Worm (Caenorhabditis elegans) whole organism, mixed stage, embryonic: ENCODE data around the gene F23A7.5.
"Not testable (repeated sequence)": the region's sequence is repeated elsewhere in the genome, so short reads cannot be mapped to it uniquely, and the experiment has no call there.

Experiments used
- M03D4.4 ChIP-seq: sonication (generic microtip); optimal IDR thresholded peaks from 2 replicates; lab custom pipeline; 2017; ENCODE audit warnings: mild to moderate bottlenecking, missing genetic modification characterization, missing compliant biosample characterization
- bed-3 ChIP-seq: fragments of 200-800 bp; sonication (Bioruptor generic); optimal IDR thresholded peaks from 3 replicates; lab custom pipeline; 2018; ENCODE audit warnings: mild to moderate bottlenecking, missing genetic modification characterization, moderate library complexity, missing compliant biosample characterization
- blmp-1 ChIP-seq: fragments of 150-350 bp; optimal IDR thresholded peaks from 2 replicates; lab custom pipeline; 2014; ENCODE audit warnings: missing biosample characterization, missing genetic modification characterization
- ceh-39 ChIP-seq: fragments of 150-350 bp; optimal IDR thresholded peaks from 2 replicates; lab custom pipeline; 2014; ENCODE audit warnings: missing biosample characterization, missing genetic modification characterization
- ceh-43 ChIP-seq: fragments of 200-800 bp; sonication (Bioruptor generic); optimal IDR thresholded peaks from 2 replicates; lab custom pipeline; 2018; ENCODE audit warnings: mild to moderate bottlenecking, missing genetic modification characterization, moderate library complexity, missing compliant biosample characterization
- ceh-83 ChIP-seq: fragments of 200-800 bp; sonication (Bioruptor generic); optimal IDR thresholded peaks from 2 replicates; lab custom pipeline; 2018; ENCODE audit warnings: mild to moderate bottlenecking, missing genetic modification characterization, missing compliant biosample characterization
- cnd-1 ChIP-seq: fragments of 200-800 bp; sonication (Bioruptor generic); optimal IDR thresholded peaks from 2 replicates; lab custom pipeline; 2018; ENCODE audit warnings: mild to moderate bottlenecking, missing genetic modification characterization, missing compliant biosample characterization
- drap-1 ChIP-seq: fragments of 200-800 bp; sonication (Bioruptor generic); optimal IDR thresholded peaks from 3 replicates; lab custom pipeline; 2018; ENCODE audit warnings: mild to moderate bottlenecking, missing genetic modification characterization, missing compliant biosample characterization
- elt-1 ChIP-seq: sonication (generic microtip); optimal IDR thresholded peaks from 2 replicates; lab custom pipeline; 2017; ENCODE audit warnings: missing genetic modification characterization, mild to moderate bottlenecking, missing compliant biosample characterization, antibody characterized with exemption, moderate library complexity, borderline replicate concordance; ENCODE audit not compliant: insufficient read depth
- elt-3 ChIP-seq: fragments of 150-350 bp; optimal IDR thresholded peaks from 2 replicates; lab custom pipeline; 2014; ENCODE audit warnings: missing biosample characterization, missing genetic modification characterization
- ham-2 ChIP-seq: fragments of 200-800 bp; sonication (Bioruptor generic); optimal IDR thresholded peaks from 2 replicates; lab custom pipeline; 2018; ENCODE audit warnings: mild to moderate bottlenecking, missing genetic modification characterization, missing compliant biosample characterization
- hlh-1 ChIP-seq: fragments of 150-350 bp; optimal IDR thresholded peaks from 2 replicates; lab custom pipeline; 2014; ENCODE audit warnings: missing biosample characterization, missing genetic modification reagents, missing genetic modification characterization
- lin-13 ChIP-seq: fragments of 150-350 bp; optimal IDR thresholded peaks from 2 replicates; lab custom pipeline; 2014; ENCODE audit warnings: missing biosample characterization, missing genetic modification characterization
- lin-32 ChIP-seq: fragments of 200-800 bp; sonication (Bioruptor generic); optimal IDR thresholded peaks from 2 replicates; lab custom pipeline; 2018; ENCODE audit warnings: mild to moderate bottlenecking, missing genetic modification characterization, missing compliant biosample characterization
- lsy-2 ChIP-seq: fragments of 150-350 bp; optimal IDR thresholded peaks from 2 replicates; lab custom pipeline; 2014; ENCODE audit warnings: missing biosample characterization, missing genetic modification characterization
- mab-5 ChIP-seq: fragments of 150-350 bp; optimal IDR thresholded peaks from 2 replicates; lab custom pipeline; 2014; ENCODE audit warnings: missing biosample characterization, missing genetic modification characterization
- mls-2 ChIP-seq: sonication (generic microtip); optimal IDR thresholded peaks from 2 replicates; lab custom pipeline; 2016; ENCODE audit warnings: mild to moderate bottlenecking, missing genetic modification characterization, moderate library complexity, missing compliant biosample characterization
- nhr-12 ChIP-seq: fragments of 150-350 bp; optimal IDR thresholded peaks from 2 replicates; lab custom pipeline; 2014; ENCODE audit warnings: missing biosample characterization, missing genetic modification characterization
- nhr-237 ChIP-seq: fragments of 150-350 bp; optimal IDR thresholded peaks from 2 replicates; lab custom pipeline; 2014; ENCODE audit warnings: missing biosample characterization, missing genetic modification characterization
- nhr-28 ChIP-seq: fragments of 150-350 bp; optimal IDR thresholded peaks from 2 replicates; lab custom pipeline; 2014; ENCODE audit warnings: missing biosample characterization, missing genetic modification characterization
- nhr-76 ChIP-seq: sonication (generic microtip); optimal IDR thresholded peaks from 2 replicates; lab custom pipeline; 2017; ENCODE audit warnings: missing biosample characterization, missing genetic modification characterization
- pha-4 ChIP-seq: fragments of 150-350 bp; optimal IDR thresholded peaks from 2 replicates; lab custom pipeline; 2018; ENCODE audit warnings: missing biosample characterization, missing genetic modification reagents, missing genetic modification characterization
- sem-2 ChIP-seq: fragments of 200-800 bp; sonication (Bioruptor generic); optimal IDR thresholded peaks from 2 replicates; lab custom pipeline; 2018; ENCODE audit warnings: mild to moderate bottlenecking, missing genetic modification characterization, missing compliant biosample characterization
- snpc-4 ChIP-seq: fragments of 150-350 bp; optimal IDR thresholded peaks from 2 replicates; lab custom pipeline; 2014; ENCODE audit warnings: missing biosample characterization, missing genetic modification characterization
- tbx-8 ChIP-seq: fragments of 200-800 bp; sonication (Bioruptor generic); optimal IDR thresholded peaks from 2 replicates; lab custom pipeline; 2018; ENCODE audit warnings: mild to moderate bottlenecking, missing genetic modification characterization, moderate library complexity, missing compliant biosample characterization
- unc-120 ChIP-seq: sonication (generic microtip); optimal IDR thresholded peaks from 2 replicates; lab custom pipeline; 2017; ENCODE audit warnings: missing genetic modification characterization, missing compliant biosample characterization; ENCODE audit not compliant: poor library complexity, severe bottlenecking
- unc-39 ChIP-seq: fragments of 150-350 bp; optimal IDR thresholded peaks from 2 replicates; lab custom pipeline; 2014; ENCODE audit warnings: missing biosample characterization, missing genetic modification characterization
- unc-62 ChIP-seq: fragments of 150-350 bp; optimal IDR thresholded peaks from 2 replicates; lab custom pipeline; 2014; ENCODE audit warnings: missing biosample characterization, missing genetic modification reagents, missing genetic modification characterization
- zip-8 ChIP-seq: fragments of 150-350 bp; optimal IDR thresholded peaks from 2 replicates; lab custom pipeline; 2014; ENCODE audit warnings: missing biosample characterization, missing genetic modification characterization

F23A7.5 gene

DNA sequence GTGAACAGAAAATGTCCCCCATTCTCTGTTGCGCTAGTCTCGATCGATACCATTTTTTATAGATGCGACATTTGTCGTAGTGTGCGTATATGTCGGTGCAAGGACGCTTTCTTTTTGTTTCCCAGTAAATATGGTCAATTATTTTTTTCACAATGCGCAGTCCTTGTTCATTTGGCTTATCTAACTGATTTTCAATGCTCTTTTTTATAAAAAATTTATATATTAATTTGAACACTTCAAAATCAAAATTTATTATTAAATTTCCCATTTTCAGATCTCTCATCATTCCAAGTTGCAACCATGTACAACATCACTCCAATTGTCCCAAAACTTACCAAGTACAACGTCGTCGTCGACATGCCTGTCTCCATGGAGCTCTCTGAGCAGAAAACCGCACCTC, 11.6 kb upstream of the F23A7.5 start, which contains the start of gene F23A7.1:
Gene F23A7.1 (plus strand): TSS at position 301 of the 400 bp plus-strand sequence.
- TF ChIP-seq unc-39 (tag; lab: Kevin White, UChicago) (no peak), ceh-83 (GFP tag; lab: Kevin White, UChicago) (no peak), mls-2 (tag; lab: Kevin White, UChicago) (no peak)

DNA sequence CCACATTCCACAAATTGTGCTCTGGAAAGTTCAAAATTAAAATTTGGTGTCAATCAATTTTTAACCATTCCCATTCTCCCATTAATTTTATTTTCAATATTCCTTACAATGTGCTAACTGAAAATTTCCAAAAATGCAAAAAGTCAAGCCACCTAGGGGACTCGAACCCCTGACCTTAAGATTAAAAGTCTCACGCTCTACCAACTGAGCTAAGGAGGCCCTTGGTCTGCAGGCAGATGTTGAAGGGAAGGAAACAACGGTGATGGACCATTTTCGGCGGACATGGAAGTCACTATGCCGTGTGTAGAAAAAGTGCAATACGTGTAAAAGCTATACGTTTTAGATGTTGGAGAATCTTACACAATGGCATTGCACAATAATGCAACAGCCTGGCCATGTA, 11.0 kb upstream of the F23A7.5 start:
- TF ChIP-seq zip-8 (tag; lab: Kevin White, UChicago) (no peak), nhr-76 (no peak), blmp-1 (tag; lab: Kevin White, UChicago) (no peak), ceh-43 (GFP tag; lab: Kevin White, UChicago) (no peak), hlh-1 (tag; lab: Kevin White, UChicago) (no peak), cnd-1 (no peak), nhr-237 (tag; lab: Kevin White, UChicago) (no peak), tbx-8 (GFP tag; lab: Kevin White, UChicago) (no peak), elt-3 (tag; lab: Kevin White, UChicago) (no peak), bed-3 (GFP tag; lab: Kevin White, UChicago) (no peak), lsy-2 (tag; lab: Kevin White, UChicago) (no peak), M03D4.4 (tag; lab: Kevin White, UChicago) (no peak), unc-120 (no peak), elt-1 (tag; lab: Kevin White, UChicago) (no peak), nhr-28 (tag; lab: Kevin White, UChicago) (no peak), pha-4 (tag; lab: Kevin White, UChicago) (no peak), ham-2 (GFP tag; lab: Kevin White, UChicago) (no peak), lin-32 (GFP tag; lab: Kevin White, UChicago) (no peak), lin-13 (no peak), ceh-39 (tag; lab: Kevin White, UChicago) (no peak)
- TF ChIP-seq, all 35 proteins: peak for 0

DNA sequence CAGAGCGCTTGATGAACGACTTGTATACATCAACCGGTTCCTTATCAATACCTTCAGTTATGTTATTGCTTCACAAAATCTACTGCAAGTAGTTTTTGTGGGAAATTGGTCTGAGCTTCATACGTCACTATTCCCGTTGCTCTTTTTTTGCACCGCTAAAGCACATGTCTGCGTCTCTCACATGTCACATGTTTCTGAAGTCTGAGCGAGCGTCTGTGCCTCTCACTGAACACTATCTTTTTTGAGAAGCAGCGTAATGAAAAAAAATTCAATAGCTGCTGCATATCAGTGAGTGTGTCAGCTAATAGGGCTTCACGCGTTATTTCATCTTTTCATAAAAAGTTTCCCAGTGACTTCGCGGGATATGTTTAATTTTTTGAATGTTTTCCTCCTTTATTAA, 10.4 kb upstream of the F23A7.5 start:
- TF ChIP-seq mls-2 (tag; lab: Kevin White, UChicago), result no peak

DNA sequence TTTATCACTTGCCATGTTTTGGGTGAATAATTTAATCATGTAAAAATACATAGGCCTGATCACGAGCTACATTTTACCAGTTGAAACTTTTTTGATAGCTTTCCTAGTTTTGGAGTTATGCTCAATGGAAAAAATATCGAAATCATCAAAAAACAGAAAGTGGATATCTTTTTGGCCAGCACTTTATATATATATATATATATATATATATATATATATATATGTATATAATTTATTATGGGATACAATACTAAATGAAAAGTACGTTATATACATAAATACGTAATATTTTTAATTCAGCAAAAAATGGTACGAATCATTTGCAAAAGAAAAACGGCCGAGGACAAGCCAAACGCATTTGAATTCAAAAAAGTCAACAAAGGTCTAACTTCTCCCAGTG, 9.0 kb upstream of the F23A7.5 start, which contains the start of gene F23A7.3:
Gene F23A7.3 (plus strand): TSS at position 301 of the 400 bp plus-strand sequence.
- TF ChIP-seq blmp-1 (tag; lab: Kevin White, UChicago); mab-5; elt-1 (tag; lab: Kevin White, UChicago): not testable (repeated sequence)
- TF ChIP-seq, all 35 proteins: peak for 0; not testable (repeated sequence) for 35

- TF ChIP-seq unc-120, result no peak
- TF ChIP-seq ceh-39 (tag; lab: Kevin White, UChicago), result peak; percentile 92
Measured at ce11 chrX:16240626-16241025, 11.9 kb downstream of the F23A7.5 start.

DNA sequence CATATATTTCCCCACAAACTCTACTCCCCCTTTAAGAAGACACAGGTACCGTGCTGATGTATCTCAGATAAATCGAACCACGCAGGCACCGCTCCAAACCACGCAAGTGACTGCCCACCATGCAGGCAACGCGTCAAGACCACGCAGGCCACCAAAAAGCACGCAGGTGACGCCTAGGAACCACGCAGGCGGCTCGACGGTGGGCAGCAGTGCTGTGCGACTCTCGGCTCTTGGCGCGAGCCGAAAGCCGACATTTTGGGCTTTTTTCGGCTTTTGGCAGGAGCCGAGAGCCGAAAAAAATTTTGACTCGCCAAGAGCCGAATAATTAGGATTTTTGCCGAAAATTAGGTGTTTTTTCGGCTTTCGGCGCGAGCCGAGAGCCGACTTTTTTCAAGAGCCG, 14.4 kb downstream of the F23A7.5 start:
- TF ChIP-seq snpc-4 (tag; lab: Kevin White, UChicago) (no peak), lin-32 (GFP tag; lab: Kevin White, UChicago) (no peak), sem-2 (GFP tag; lab: Kevin White, UChicago) (no peak), ham-2 (GFP tag; lab: Kevin White, UChicago) (no peak), nhr-12 (tag; lab: Kevin White, UChicago) (no peak), drap-1 (GFP tag; lab: Kevin White, UChicago) (no peak), nhr-28 (tag; lab: Kevin White, UChicago) (no peak), lsy-2 (tag; lab: Kevin White, UChicago) (no peak), unc-62 (GFP tag; lab: Kevin White, UChicago) (no peak), hlh-1 (tag; lab: Kevin White, UChicago) (no peak)
